Worm (Caenorhabditis elegans): Measurements from ENCODE around the gene ZK666.4.

The ZK666.4 gene

DNA sequence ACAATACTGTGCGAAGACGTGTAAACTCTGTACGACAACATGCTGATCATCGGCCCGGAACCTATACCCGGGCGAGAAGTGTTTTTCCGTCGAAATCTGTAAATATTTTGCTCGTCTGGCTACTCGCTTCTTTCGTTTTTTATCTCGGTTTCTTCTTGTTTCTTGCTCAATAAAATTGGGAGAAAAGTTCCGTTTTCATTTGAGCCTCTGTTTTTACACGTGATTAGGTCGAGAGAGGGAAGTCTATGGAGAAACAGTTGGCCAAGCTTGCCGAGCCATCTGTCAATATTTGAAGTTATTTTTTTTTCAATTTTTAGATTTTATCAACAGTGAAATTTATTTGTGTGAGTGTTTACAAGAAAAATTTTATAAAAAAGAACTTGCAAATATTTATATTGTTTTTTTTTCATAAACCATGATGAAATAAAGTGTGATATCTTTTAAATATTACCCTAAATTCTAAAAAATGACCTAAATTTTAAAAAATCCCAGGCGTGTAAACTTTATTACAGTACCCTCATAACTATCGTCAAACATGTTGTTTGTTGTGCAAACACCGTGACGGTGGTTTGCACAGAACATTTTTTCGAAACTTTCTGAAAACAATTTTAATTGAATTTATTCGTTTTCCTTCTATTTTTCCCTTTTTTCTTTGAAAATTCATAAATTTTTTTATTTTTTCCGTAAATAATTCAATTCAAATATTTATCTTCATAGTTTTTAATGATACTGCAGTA is 31.9 kb upstream of the ZK666.4 start (continued):
- TF ChIP-seq unc-30 (tag; optimal IDR thresholded peaks at IDR 0.05) (no peak), lin-15B (tag; optimal IDR thresholded peaks at IDR 0.05) (no peak), swsn-7 (tag; optimal IDR thresholded peaks at IDR 0.05) (no peak), hlh-17 (GFP tag; optimal IDR thresholded peaks at IDR 0.05; ENCODE audit: borderline replicate concordance) (no peak), snpc-4 (tag; optimal IDR thresholded peaks at IDR 0.05) (no peak), C04F5.9 (tag; optimal IDR thresholded peaks at IDR 0.05) (no peak), fkh-8 (tag; optimal IDR thresholded peaks at IDR 0.05) (no peak), efl-3 (GFP tag; optimal IDR thresholded peaks at IDR 0.05) (no peak), elt-2 (tag; optimal IDR thresholded peaks at IDR 0.05) (no peak), efl-1 (optimal IDR thresholded peaks at IDR 0.05) (peak in 1 of 2 experiments; percentile 12), efl-1 (GFP tag; optimal IDR thresholded peaks at IDR 0.05 in 1 of 2) (no peak), nhr-47 (tag; optimal IDR thresholded peaks at IDR 0.05) (no peak), unc-62 (GFP tag; optimal IDR thresholded peaks at IDR 0.05) (no peak), nhr-20 (tag; optimal IDR thresholded peaks at IDR 0.05) (no peak), ces-1 (GFP tag; optimal IDR thresholded peaks at IDR 0.05) (no peak), grh-1 (GFP tag; IDR thresholded peaks at IDR 0.05) (no peak), lin-35 (GFP tag; optimal IDR thresholded peaks at IDR 0.05) (no peak), ets-5 (GFP tag; IDR thresholded peaks at IDR 0.05) (no peak), mab-9 (GFP tag; IDR thresholded peaks at IDR 0.05) (no peak), ama-1 (optimal IDR thresholded peaks at IDR 0.05) (no peak), sup-37 (GFP tag; optimal IDR thresholded peaks at IDR 0.05) (no peak), snu-23 (GFP tag; optimal IDR thresholded peaks at IDR 0.05) (no peak), isw-1 (GFP tag; IDR thresholded peaks at IDR 0.05) (no peak), mep-1 (tag; optimal IDR thresholded peaks at IDR 0.05) (no peak), rnt-1 (tag; optimal IDR thresholded peaks at IDR 0.05) (peak; percentile 65), fkh-4 (tag; optimal IDR thresholded peaks at IDR 0.05; ENCODE audit: borderline replicate concordance) (no peak), aly-2 (tag; optimal IDR thresholded peaks at IDR 0.05) (no peak), ztf-4 (tag; optimal IDR thresholded peaks at IDR 0.05) (no peak)

DNA sequence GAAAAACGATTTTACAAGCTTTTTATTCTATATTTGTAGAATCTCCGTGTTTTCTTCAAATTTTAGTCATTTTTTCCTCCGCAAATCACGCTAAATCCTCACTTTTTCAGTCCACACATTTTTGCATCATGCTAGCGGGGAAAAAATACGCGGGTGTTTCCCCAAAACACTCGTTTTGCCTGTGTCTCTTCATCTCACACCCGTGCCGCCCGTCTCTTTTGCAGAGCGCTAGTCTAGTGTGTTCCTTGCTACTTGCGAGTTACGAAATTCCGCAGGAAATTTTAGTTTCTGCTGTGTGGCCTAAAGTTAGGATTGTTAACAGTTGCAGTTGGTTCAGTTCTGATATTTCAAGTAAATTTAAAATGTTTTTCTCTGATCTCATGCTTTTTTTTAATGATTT is 31.3 kb upstream of the ZK666.4 start:
- TF ChIP-seq dpl-1 (GFP tag; optimal IDR thresholded peaks at IDR 0.05) (peak in 2 of 3 experiments; percentile 19 to 32), skn-1 (tag; optimal IDR thresholded peaks at IDR 0.05) (peak; percentile 53), mdl-1 (tag; optimal IDR thresholded peaks at IDR 0.05) (peak in 1 of 2 experiments; percentile 52), mep-1 (tag; optimal IDR thresholded peaks at IDR 0.05) (peak; percentile 9), alr-1 (tag; optimal IDR thresholded peaks at IDR 0.05; ENCODE audit: borderline replicate concordance) (no peak), ceh-88 (GFP tag; IDR thresholded peaks at IDR 0.05) (no peak), nhr-11 (tag; optimal IDR thresholded peaks at IDR 0.05) (peak; percentile 34), lin-14 (GFP tag; optimal IDR thresholded peaks at IDR 0.05) (peak; percentile 73), nhr-20 (tag; optimal IDR thresholded peaks at IDR 0.05) (peak; percentile 35), zag-1 (tag; optimal IDR thresholded peaks at IDR 0.05) (no peak), pqm-1 (tag; optimal IDR thresholded peaks at IDR 0.05) (no peak), zip-4 (GFP tag; optimal IDR thresholded peaks at IDR 0.05) (peak; percentile 28), unc-86 (tag; optimal IDR thresholded peaks at IDR 0.05) (no peak), rnt-1 (tag; optimal IDR thresholded peaks at IDR 0.05) (peak; percentile 36), lin-35 (GFP tag; optimal IDR thresholded peaks at IDR 0.05) (peak; percentile 1 to 23), fkh-8 (tag; optimal IDR thresholded peaks at IDR 0.05) (peak; percentile 13), efl-1 (optimal IDR thresholded peaks at IDR 0.05) (peak in 1 of 2 experiments; percentile 27), efl-1 (GFP tag; optimal IDR thresholded peaks at IDR 0.05 in 1 of 2) (peak in 1 of 2 experiments; percentile 84), tlp-1 (tag; optimal IDR thresholded peaks at IDR 0.05) (no peak), ceh-82 (tag; optimal IDR thresholded peaks at IDR 0.05) (peak in 2 of 3 experiments; percentile 3 to 73), fos-1 (tag; optimal IDR thresholded peaks at IDR 0.05) (no peak), lin-13 (GFP tag; optimal IDR thresholded peaks at IDR 0.05) (peak; percentile 29), blmp-1 (tag; optimal IDR thresholded peaks at IDR 0.05) (peak; percentile 23), F16B12.6 (tag; optimal IDR thresholded peaks at IDR 0.05) (peak; percentile 9), unc-130 (tag; optimal IDR thresholded peaks at IDR 0.05) (peak; percentile 52)
